Fruit fly (Drosophila melanogaster): Measurements from ENCODE around the gene Sol1.

dm6 chr3R:12402935-12403334 is 16.9 kb downstream of the Sol1 start:
- no peak for TF ChIP-seq usp (GFP tag; optimal IDR thresholded peaks at IDR 0.05)
- no peak for TF ChIP-seq psq (optimal IDR thresholded peaks at IDR 0.05)
- TF ChIP-seq pan (optimal IDR thresholded peaks at IDR 0.05) = no peak
- no peak for TF ChIP-seq CG8478 (optimal IDR thresholded peaks at IDR 0.05)
- TF ChIP-seq EcR (GFP tag; optimal IDR thresholded peaks at IDR 0.05) = no peak
